Fruit fly (Drosophila melanogaster) whole organism, adult: Measurements from ENCODE around the gene CG31454.
A peak's percentile ranks its signal among the peaks of the same experiment; 100 is the strongest.

Source experiments
- CG11617 ChIP-seq: fragments of 200-800 bp; sonication (Bioruptor generic); optimal IDR thresholded peaks from 2 replicates; lab custom pipeline; 2017; ENCODE audit warnings: mild to moderate bottlenecking, missing biosample characterization, missing genetic modification reagents, missing genetic modification characterization
- CG12768 ChIP-seq: fragments of 200-800 bp; sonication (Bioruptor generic); optimal IDR thresholded peaks from 2 replicates; lab custom pipeline; 2017; ENCODE audit warnings: missing biosample characterization, missing genetic modification characterization, mild to moderate bottlenecking, moderate library complexity, missing genetic modification reagents
- CG14711 ChIP-seq: fragments of 200-800 bp; sonication (Bioruptor generic); optimal IDR thresholded peaks from 2 replicates; lab custom pipeline; 2018; ENCODE audit warnings: missing biosample characterization, mild to moderate bottlenecking, missing genetic modification characterization, moderate library complexity
- CG1620 ChIP-seq: fragments of 200-800 bp; sonication (Bioruptor generic); optimal IDR thresholded peaks from 2 replicates; lab custom pipeline; 2016; ENCODE audit warnings: missing biosample characterization, missing genetic modification characterization
- CG33017 ChIP-seq: fragments of 200-800 bp; sonication (Bioruptor generic); optimal IDR thresholded peaks from 2 replicates; lab custom pipeline; 2018; ENCODE audit warnings: missing biosample characterization, mild to moderate bottlenecking, missing genetic modification characterization, moderate library complexity
- CG5204 ChIP-seq: fragments of 200-800 bp; sonication (Bioruptor generic); optimal IDR thresholded peaks from 2 replicates; lab custom pipeline; 2016; ENCODE audit warnings: missing biosample characterization, missing genetic modification characterization
- CG7045 ChIP-seq: fragments of 200-800 bp; sonication (Bioruptor generic); optimal IDR thresholded peaks from 2 replicates; lab custom pipeline; 2017; ENCODE audit warnings: missing biosample characterization, mild to moderate bottlenecking, missing genetic modification characterization
- CG7101 ChIP-seq: fragments of 200-800 bp; sonication (Bioruptor generic); optimal IDR thresholded peaks from 2 replicates; lab custom pipeline; 2018; ENCODE audit warnings: missing biosample characterization, mild to moderate bottlenecking, missing genetic modification characterization, moderate library complexity
- Clk ChIP-seq: fragments of 200-800 bp; sonication (Bioruptor generic); optimal IDR thresholded peaks from 2 replicates; lab custom pipeline; 2017; ENCODE audit warnings: missing biosample characterization, missing genetic modification characterization
- Crg-1 ChIP-seq: fragments of 200-800 bp; sonication (Bioruptor generic); optimal IDR thresholded peaks from 2 replicates; lab custom pipeline; 2016; ENCODE audit warnings: missing biosample characterization, missing genetic modification characterization
- Hr96 ChIP-seq: fragments of 200-800 bp; sonication (Bioruptor generic); optimal IDR thresholded peaks from 2 replicates; lab custom pipeline; 2016; ENCODE audit warnings: missing biosample characterization, missing genetic modification characterization
- Mnt ChIP-seq: fragments of 200-800 bp; sonication (Bioruptor generic); optimal IDR thresholded peaks from 2 replicates; lab custom pipeline; 2016; ENCODE audit warnings: missing biosample characterization, mild to moderate bottlenecking, missing genetic modification characterization
- bab1 ChIP-seq: fragments of 200-800 bp; sonication (Bioruptor generic); optimal IDR thresholded peaks from 3 replicates; lab custom pipeline; 2019; ENCODE audit warnings: missing biosample characterization, mild to moderate bottlenecking, missing genetic modification characterization, moderate library complexity
- cic ChIP-seq: fragments of 200-800 bp; sonication (Bioruptor generic); optimal IDR thresholded peaks from 2 replicates; lab custom pipeline; 2017; ENCODE audit warnings: missing biosample characterization, mild to moderate bottlenecking, missing genetic modification characterization, moderate library complexity
- cnc ChIP-seq, 2 experiments: fragments of >200 bp; optimal IDR thresholded peaks; 2 replicates each; lab custom pipeline; 2017
- kay ChIP-seq: fragments of 200-800 bp; sonication (Bioruptor generic); peaks from one replicate; lab custom pipeline; 2016; ENCODE audit warnings: missing biosample characterization, missing genetic modification characterization, borderline replicate concordance
- ovo ChIP-seq: fragments of 200-800 bp; sonication (Bioruptor generic); optimal IDR thresholded peaks from 2 replicates; lab custom pipeline; 2016; ENCODE audit warnings: missing biosample characterization, missing genetic modification characterization
- pad ChIP-seq: fragments of 200-800 bp; sonication (Bioruptor generic); optimal IDR thresholded peaks from 3 replicates; lab custom pipeline; 2017; ENCODE audit warnings: missing biosample characterization, missing genetic modification characterization, mild to moderate bottlenecking, moderate library complexity, missing genetic modification reagents
- tj ChIP-seq: fragments of 200-800 bp; sonication (Bioruptor generic); optimal IDR thresholded peaks from 3 replicates; lab custom pipeline; 2017; ENCODE audit warnings: missing biosample characterization, mild to moderate bottlenecking, missing genetic modification characterization, moderate library complexity
- toe ChIP-seq: fragments of 200-800 bp; sonication (Bioruptor generic); optimal IDR thresholded peaks from 2 replicates; lab custom pipeline; 2016; ENCODE audit warnings: missing biosample characterization, missing genetic modification characterization

CG31454 gene

dm6 chr3R:8517752-8518185 lies 3.7 kb upstream of the CG31454 start, which contains the start of gene CG11737:
CG11737 (plus strand) TSS chr3R:8517868.
- TF ChIP-seq Clk (GFP tag; lab: Kevin White, UChicago) (no peak), kay (GFP tag; lab: Kevin White, UChicago) (no peak), Mnt (peak; percentile 5), CG12768 (GFP tag; lab: Kevin White, UChicago) (peak; percentile 22), CG11617 (no peak), ovo (GFP tag; lab: Kevin White, UChicago) (no peak), CG7045 (GFP tag; lab: Kevin White, UChicago) (no peak), toe (GFP tag; lab: Kevin White, UChicago) (peak; percentile 34), CG1620 (GFP tag; lab: Kevin White, UChicago) (no peak), CG33017 (tag; lab: Kevin White, UChicago) (no peak), tj (GFP tag; lab: Kevin White, UChicago) (no peak), pad (GFP tag; lab: Kevin White, UChicago) (no peak), Hr96 (GFP tag; lab: Kevin White, UChicago) (peak; percentile 20), CG5204 (GFP tag; lab: Kevin White, UChicago) (no peak)

- TF ChIP-seq Mnt = no peak
- no peak for TF ChIP-seq cnc (optimal IDR thresholded peaks at IDR 0.05; lab: Kevin White, UChicago)
- no peak for TF ChIP-seq CG1620 (GFP tag; lab: Kevin White, UChicago)
- TF ChIP-seq tj (GFP tag; lab: Kevin White, UChicago) = no peak
- no peak for TF ChIP-seq CG7045 (GFP tag; lab: Kevin White, UChicago)
- no peak for TF ChIP-seq Clk (GFP tag; lab: Kevin White, UChicago)
- TF ChIP-seq ovo (GFP tag; lab: Kevin White, UChicago) = no peak
- TF ChIP-seq CG12768 (GFP tag; lab: Kevin White, UChicago) = no peak
- no peak for TF ChIP-seq pad (GFP tag; lab: Kevin White, UChicago)
- TF ChIP-seq CG33017 (tag; lab: Kevin White, UChicago) = no peak
- TF ChIP-seq kay (GFP tag; lab: Kevin White, UChicago) = no peak
- no peak for TF ChIP-seq Crg-1 (GFP tag; lab: Kevin White, UChicago)
- no peak for TF ChIP-seq CG5204 (GFP tag; lab: Kevin White, UChicago)
- no peak for TF ChIP-seq bab1 (GFP tag; lab: Kevin White, UChicago)
Observed at dm6 chr3R:8518565-8519154, 2.8 kb upstream of the CG31454 start.

dm6 chr3R:8519157-8519556 lies 2.3 kb upstream of the CG31454 start:
- TF ChIP-seq CG7101 (tag; lab: Kevin White, UChicago) (no peak), Hr96 (GFP tag; lab: Kevin White, UChicago) (no peak), kay (GFP tag; lab: Kevin White, UChicago) (no peak), CG14711 (tag; lab: Kevin White, UChicago) (no peak), cnc (optimal IDR thresholded peaks at IDR 0.05; lab: Kevin White, UChicago) (no peak), CG1620 (GFP tag; lab: Kevin White, UChicago) (no peak), CG5204 (GFP tag; lab: Kevin White, UChicago) (no peak), CG11617 (no peak), CG33017 (tag; lab: Kevin White, UChicago) (no peak), CG12768 (GFP tag; lab: Kevin White, UChicago) (no peak), cic (GFP tag; lab: Kevin White, UChicago) (no peak), Mnt (no peak), CG7045 (GFP tag; lab: Kevin White, UChicago) (no peak), Crg-1 (GFP tag; lab: Kevin White, UChicago) (no peak), Clk (GFP tag; lab: Kevin White, UChicago) (no peak), bab1 (GFP tag; lab: Kevin White, UChicago) (no peak), ovo (GFP tag; lab: Kevin White, UChicago) (no peak)

- TF ChIP-seq CG7045 (GFP tag; lab: Kevin White, UChicago) (no peak), Crg-1 (GFP tag; lab: Kevin White, UChicago) (no peak), CG1620 (GFP tag; lab: Kevin White, UChicago) (no peak), tj (GFP tag; lab: Kevin White, UChicago) (no peak), toe (GFP tag; lab: Kevin White, UChicago) (no peak), cnc (optimal IDR thresholded peaks at IDR 0.05; lab: Kevin White, UChicago) (no peak), bab1 (GFP tag; lab: Kevin White, UChicago) (no peak), ovo (GFP tag; lab: Kevin White, UChicago) (no peak)
Observed at dm6 chr3R:8520809-8521208, 649 bp upstream of the CG31454 start.

dm6 chr3R:8523668-8524067 lies 2.2 kb downstream of the CG31454 start, which contains the start of gene CG31259:
CG31259 (plus strand) TSS chr3R:8523944.
- peak; percentile 74 for TF ChIP-seq cic (GFP tag; lab: Kevin White, UChicago)
- no peak for TF ChIP-seq tj (GFP tag; lab: Kevin White, UChicago)
- no peak for TF ChIP-seq CG33017 (tag; lab: Kevin White, UChicago)
- TF ChIP-seq CG12768 (GFP tag; lab: Kevin White, UChicago) = no peak
- TF ChIP-seq Mnt = peak; percentile 68
- no peak for TF ChIP-seq pad (GFP tag; lab: Kevin White, UChicago)
- no peak for TF ChIP-seq CG7045 (GFP tag; lab: Kevin White, UChicago)

- TF ChIP-seq ovo (GFP tag; lab: Kevin White, UChicago) = no peak
- TF ChIP-seq Crg-1 (GFP tag; lab: Kevin White, UChicago) = no peak
- TF ChIP-seq CG5204 (GFP tag; lab: Kevin White, UChicago) = no peak
- no peak for TF ChIP-seq kay (GFP tag; lab: Kevin White, UChicago)
- TF ChIP-seq CG7045 (GFP tag; lab: Kevin White, UChicago) = no peak
- TF ChIP-seq Hr96 (GFP tag; lab: Kevin White, UChicago) = no peak
Observed at dm6 chr3R:8524277-8524676, 2.8 kb downstream of the CG31454 start.
